Worm (Caenorhabditis elegans): Measurements from ENCODE around the gene F56A11.6.
A peak's percentile ranks its signal among the peaks of the same experiment; 100 is the strongest.

F56A11.6 gene

ce11 chrIV:620324-620723, 38.3 kb upstream of the F56A11.6 start (continued):
- peak; percentile 51 for TF ChIP-seq nhr-20 (tag; optimal IDR thresholded peaks at IDR 0.05)
- TF ChIP-seq dsc-1 (tag; optimal IDR thresholded peaks at IDR 0.05) = peak; percentile 48
- no peak for TF ChIP-seq ceh-8 (GFP tag; optimal IDR thresholded peaks at IDR 0.05)
- peak; percentile 66 for TF ChIP-seq nhr-71 (tag; optimal IDR thresholded peaks at IDR 0.05)
- TF ChIP-seq unc-130 (tag; optimal IDR thresholded peaks at IDR 0.05) = peak; percentile 24
- TF ChIP-seq ceh-82 (tag; optimal IDR thresholded peaks at IDR 0.05) = peak in 2 of 3 experiments; percentile 10 to 53
- TF ChIP-seq lin-13 (GFP tag; optimal IDR thresholded peaks at IDR 0.05) = peak; percentile 36
- TF ChIP-seq ztf-4 (tag; optimal IDR thresholded peaks at IDR 0.05) = no peak
- peak; percentile 72 for TF ChIP-seq snu-23 (GFP tag; optimal IDR thresholded peaks at IDR 0.05)
- peak; percentile 47 for TF ChIP-seq lin-14 (GFP tag; optimal IDR thresholded peaks at IDR 0.05)
- TF ChIP-seq lir-3 (tag; optimal IDR thresholded peaks at IDR 0.05; ENCODE audit: poor library complexity) = no peak
- TF ChIP-seq isw-1 (GFP tag; IDR thresholded peaks at IDR 0.05) = peak; percentile 17
- no peak for TF ChIP-seq lin-15B (tag; optimal IDR thresholded peaks at IDR 0.05)
- TF ChIP-seq mdl-1 (tag; optimal IDR thresholded peaks at IDR 0.05) = peak in 1 of 2 experiments; percentile 39
- no peak for TF ChIP-seq ceh-88 (GFP tag; IDR thresholded peaks at IDR 0.05)
- no peak for TF ChIP-seq C34B4.2 (tag; optimal IDR thresholded peaks at IDR 0.05)
- TF ChIP-seq egl-27 (tag; optimal IDR thresholded peaks at IDR 0.05) = no peak
- peak in 1 of 6 experiments; percentile 12 for TF ChIP-seq elt-3 (tag; optimal IDR thresholded peaks at IDR 0.05)
- TF ChIP-seq swsn-7 (tag; optimal IDR thresholded peaks at IDR 0.05) = peak; percentile 56
- peak; percentile 48 for TF ChIP-seq xbp-1 (tag; optimal IDR thresholded peaks at IDR 0.05)
- TF ChIP-seq pax-3 (tag; optimal IDR thresholded peaks at IDR 0.05) = peak; percentile 13
- TF ChIP-seq nhr-19 (GFP tag; conservative IDR thresholded peaks at IDR 0.05) = peak; percentile 64
- TF ChIP-seq lin-39 (tag; optimal IDR thresholded peaks at IDR 0.05) = no peak
- TF ChIP-seq ets-5 (GFP tag; IDR thresholded peaks at IDR 0.05) = no peak
- no peak for TF ChIP-seq nhr-12 (tag; optimal IDR thresholded peaks at IDR 0.05)
- no peak for TF ChIP-seq blmp-1 (tag; optimal IDR thresholded peaks at IDR 0.05)
- TF ChIP-seq nhr-85 (tag) = peak; percentile 58
- TF ChIP-seq vab-15 (tag; optimal IDR thresholded peaks at IDR 0.05) = no peak
- TF ChIP-seq hpl-2 (GFP tag; optimal IDR thresholded peaks at IDR 0.05) = no peak
- TF ChIP-seq grh-1 (GFP tag; IDR thresholded peaks at IDR 0.05) = no peak
- TF ChIP-seq lin-35 (GFP tag; optimal IDR thresholded peaks at IDR 0.05) = peak; percentile 36 to 68
- TF ChIP-seq mep-1 (tag; optimal IDR thresholded peaks at IDR 0.05) = peak; percentile 4
- TF ChIP-seq C04F5.9 (tag; optimal IDR thresholded peaks at IDR 0.05) = no peak
- peak; percentile 9 for TF ChIP-seq elt-2 (tag; optimal IDR thresholded peaks at IDR 0.05)
- TF ChIP-seq skn-1 (tag; optimal IDR thresholded peaks at IDR 0.05) = no peak
- no peak for TF ChIP-seq nhr-28 (tag; optimal IDR thresholded peaks at IDR 0.05)
- TF ChIP-seq F16B12.6 (tag; optimal IDR thresholded peaks at IDR 0.05) = peak; percentile 2
- no peak for TF ChIP-seq ama-1 (optimal IDR thresholded peaks at IDR 0.05)
- no peak for TF ChIP-seq unc-86 (tag; optimal IDR thresholded peaks at IDR 0.05)

ce11 chrIV:619766-620165, 37.7 kb upstream of the F56A11.6 start:
- no peak for TF ChIP-seq nhr-19 (GFP tag; conservative IDR thresholded peaks at IDR 0.05)
- TF ChIP-seq mab-9 (GFP tag; IDR thresholded peaks at IDR 0.05) = 0 out of 2 replicates have a peak, but pooled peaks have one; percentile 29
- no peak for TF ChIP-seq efl-1 (optimal IDR thresholded peaks at IDR 0.05)
- TF ChIP-seq efl-1 (GFP tag; optimal IDR thresholded peaks at IDR 0.05 in 1 of 2) = peak in 1 of 2 experiments; percentile 62

- TF ChIP-seq sptf-1 (tag; optimal IDR thresholded peaks at IDR 0.05) (no peak), snu-23 (GFP tag; optimal IDR thresholded peaks at IDR 0.05) (no peak), nhr-11 (tag; optimal IDR thresholded peaks at IDR 0.05) (no peak), hlh-17 (GFP tag; optimal IDR thresholded peaks at IDR 0.05; ENCODE audit: borderline replicate concordance) (no peak), lin-14 (GFP tag; optimal IDR thresholded peaks at IDR 0.05) (no peak), irx-1 (tag; optimal IDR thresholded peaks at IDR 0.05) (no peak), lir-3 (tag; optimal IDR thresholded peaks at IDR 0.05; ENCODE audit: poor library complexity) (no peak), nhr-237 (tag; optimal IDR thresholded peaks at IDR 0.05) (no peak), efl-1 (optimal IDR thresholded peaks at IDR 0.05) (no peak), efl-1 (GFP tag; optimal IDR thresholded peaks at IDR 0.05 in 1 of 2) (peak in 1 of 2 experiments; percentile 36), fkh-8 (tag; optimal IDR thresholded peaks at IDR 0.05) (no peak), snpc-4 (tag; optimal IDR thresholded peaks at IDR 0.05) (no peak), egl-27 (tag; optimal IDR thresholded peaks at IDR 0.05) (no peak), blmp-1 (tag; optimal IDR thresholded peaks at IDR 0.05) (peak; percentile 44)
Observed at ce11 chrIV:615244-615643, 33.2 kb upstream of the F56A11.6 start, which contains the start of gene C18H7.1. TSS of gene C18H7.1 (plus strand) at chrIV:615544.
